Worm (Caenorhabditis elegans): ENCODE results near the gene M70.5.
"Not testable (repeated sequence)": the region's sequence is repeated elsewhere in the genome, so short reads cannot be mapped to it uniquely, and the experiment has no call there.

ce11 chrIV:2233222-2233621 lies 42.2 kb downstream of the M70.5 start:
- TF ChIP-seq hlh-6 (tag; optimal IDR thresholded peaks at IDR 0.05); ceh-18 (tag; optimal IDR thresholded peaks at IDR 0.05); npax-4 (tag; optimal IDR thresholded peaks at IDR 0.05); unc-55 (GFP tag; optimal IDR thresholded peaks at IDR 0.05); ceh-24 (tag; optimal IDR thresholded peaks at IDR 0.05); ttx-3 (tag; optimal IDR thresholded peaks at IDR 0.05); ceh-31 (tag; optimal IDR thresholded peaks at IDR 0.05); nhr-11 (tag; optimal IDR thresholded peaks at IDR 0.05); nfya-1 (tag; optimal IDR thresholded peaks at IDR 0.05); ama-1 (optimal IDR thresholded peaks at IDR 0.05); fkh-10 (GFP tag; optimal IDR thresholded peaks at IDR 0.05); K02D7.2 (tag; optimal IDR thresholded peaks at IDR 0.05); ztf-16 (tag; optimal IDR thresholded peaks at IDR 0.05): not testable (repeated sequence)
